Fruit fly (Drosophila melanogaster): Measurements from ENCODE around the gene CG17982.

dm6 chrX:8101479-8102198 is 42.0 kb downstream of the CG17982 start, which contains the start of gene CG2258:
- TF ChIP-seq Pif1A (GFP tag; optimal IDR thresholded peaks at IDR 0.05) (peak; percentile 88), CG14655 (GFP tag; optimal IDR thresholded peaks at IDR 0.05) (peak; percentile 93), fd96Ca (GFP tag; IDR thresholded peaks at IDR 0.05) (peak; percentile 96), rn (GFP tag; IDR thresholded peaks at IDR 0.05) (peak; percentile 91), gl (tag; optimal IDR thresholded peaks at IDR 0.05) (peak; percentile 70)

All from whole organism, pupa.